Fruit fly (Drosophila melanogaster) whole organism, embryonic: Measurements from ENCODE around the gene par-6.

Experiments
- CG10267 ChIP-seq: fragments of 200-800 bp; sonication (Bioruptor generic); optimal IDR thresholded peaks from 2 replicates; lab custom pipeline; 2018; ENCODE audit warnings: missing biosample characterization, mild to moderate bottlenecking, missing genetic modification characterization, moderate library complexity
- CG10543 ChIP-seq: fragments of 200-800 bp; sonication (Bioruptor generic); optimal IDR thresholded peaks from 3 replicates; lab custom pipeline; 2017; ENCODE audit warnings: missing biosample characterization, mild to moderate bottlenecking, missing genetic modification characterization, moderate library complexity
- CG14667 ChIP-seq: fragments of 200-800 bp; sonication (Bioruptor generic); IDR thresholded peaks from 2 replicates; pipeline ENCODE4 v1.3.6; 2022; ENCODE audit warnings: missing biosample characterization, missing genetic modification characterization
- CG18599 ChIP-seq: fragments of 200-800 bp; sonication (Bioruptor generic); optimal IDR thresholded peaks from 3 replicates; lab custom pipeline; 2017; ENCODE audit warnings: missing biosample characterization, missing genetic modification characterization, mild to moderate bottlenecking, moderate library complexity, missing genetic modification reagents
- CG18619 ChIP-seq: fragments of 200-800 bp; sonication (Bioruptor generic); optimal IDR thresholded peaks from 3 replicates; lab custom pipeline; 2017; ENCODE audit warnings: missing biosample characterization, mild to moderate bottlenecking, missing genetic modification characterization
- CG2889 ChIP-seq: fragments of 200-800 bp; sonication (Bioruptor generic); IDR thresholded peaks from 3 replicates; pipeline ENCODE4 v1.3.6; 2022; ENCODE audit warnings: missing biosample characterization, missing genetic modification characterization
- CG31441 ChIP-seq: fragments of 200-800 bp; sonication (Bioruptor generic); IDR thresholded peaks from 2 replicates; pipeline ENCODE4 v1.3.6; 2022; ENCODE audit warnings: missing biosample characterization, missing genetic modification characterization
- CG33557 ChIP-seq: fragments of 200-800 bp; sonication (Bioruptor generic); optimal IDR thresholded peaks from 2 replicates; lab custom pipeline; 2019; ENCODE audit warnings: missing biosample characterization, mild to moderate bottlenecking, missing genetic modification characterization, moderate library complexity
- CG4282 ChIP-seq: fragments of 200-800 bp; sonication (Bioruptor generic); optimal IDR thresholded peaks from 2 replicates; lab custom pipeline; 2016; ENCODE audit warnings: missing biosample characterization, missing genetic modification characterization
- CG6254 ChIP-seq: fragments of 200-800 bp; sonication (Bioruptor generic); optimal IDR thresholded peaks from 3 replicates; lab custom pipeline; 2017; ENCODE audit warnings: mild to moderate bottlenecking, missing biosample characterization, missing genetic modification reagents, missing genetic modification characterization
- CG6654 ChIP-seq: fragments of 200-800 bp; sonication (Bioruptor generic); optimal IDR thresholded peaks from 2 replicates; lab custom pipeline; 2017; ENCODE audit warnings: missing biosample characterization, mild to moderate bottlenecking, missing genetic modification characterization
- CG6854 ChIP-seq: fragments of 200-800 bp; sonication (Bioruptor generic); optimal IDR thresholded peaks from 3 replicates; lab custom pipeline; 2017; ENCODE audit warnings: missing biosample characterization, mild to moderate bottlenecking, missing genetic modification characterization
- CG7786 ChIP-seq: fragments of 200-800 bp; sonication (Bioruptor generic); optimal IDR thresholded peaks from 2 replicates; lab custom pipeline; 2016; ENCODE audit warnings: missing biosample characterization, missing genetic modification characterization
- CHES-1-like ChIP-seq: fragments of 200-800 bp; sonication (Bioruptor generic); optimal IDR thresholded peaks from 2 replicates; lab custom pipeline; 2016; ENCODE audit warnings: missing biosample characterization, missing genetic modification characterization
- Camta ChIP-seq: fragments of 200-800 bp; sonication (Bioruptor generic); optimal IDR thresholded peaks from 2 replicates; lab custom pipeline; 2016; ENCODE audit warnings: missing biosample characterization, missing genetic modification characterization
- CkIIα-i1 ChIP-seq: fragments of 200-800 bp; sonication (Bioruptor generic); IDR thresholded peaks from 2 replicates; pipeline ENCODE4 v1.3.6; 2022; ENCODE audit warnings: missing biosample characterization, missing genetic modification characterization
- D ChIP-seq, 2 experiments: fragments of 200-800 bp in 1 of 2; fragments of >200 bp in 1 of 2; sonication (Bioruptor generic) in 1 of 2; optimal IDR thresholded peaks; 2 replicates in 1 of 2; 3 replicates in 1 of 2; lab custom pipeline; 2017; ENCODE audit warnings: mild to moderate bottlenecking in 1 of 2, missing biosample characterization in 1 of 2, missing genetic modification characterization in 1 of 2, missing genetic modification reagents in 1 of 2
- Deaf1 ChIP-seq: fragments of 200-800 bp; optimal IDR thresholded peaks from 3 replicates; lab custom pipeline; 2019; ENCODE audit warnings: missing biosample characterization, mild to moderate bottlenecking, missing genetic modification characterization, moderate library complexity
- E2f2 ChIP-seq: fragments of 200-800 bp; sonication (Bioruptor generic); IDR thresholded peaks from 2 replicates; pipeline ENCODE4 v1.3.6; 2022; ENCODE audit warnings: missing biosample characterization, missing genetic modification characterization
- GATAe ChIP-seq: fragments of 200-800 bp; sonication (Bioruptor generic); conservative IDR thresholded peaks from 2 replicates; pipeline ENCODE4 v1.3.6; 2022; ENCODE audit warnings: missing biosample characterization, missing genetic modification characterization
- HHEX ChIP-seq: fragments of 200-800 bp; sonication (Bioruptor generic); optimal IDR thresholded peaks from 3 replicates; lab custom pipeline; 2017; ENCODE audit warnings: missing biosample characterization, mild to moderate bottlenecking, missing genetic modification characterization, missing genetic modification reagents
- Lhr ChIP-seq: fragments of 200-800 bp; sonication (Bioruptor generic); optimal IDR thresholded peaks from 3 replicates; lab custom pipeline; 2017; ENCODE audit warnings: mild to moderate bottlenecking, missing biosample characterization, missing genetic modification reagents, missing genetic modification characterization
- Lim3 ChIP-seq: fragments of 200-800 bp; sonication (Bioruptor generic); IDR thresholded peaks from 2 replicates; pipeline ENCODE4 v1.3.6; 2022; ENCODE audit warnings: missing biosample characterization, missing genetic modification characterization
- Nf-YC ChIP-seq: fragments of 200-800 bp; optimal IDR thresholded peaks from 3 replicates; lab custom pipeline; 2019; ENCODE audit warnings: missing biosample characterization, mild to moderate bottlenecking, missing genetic modification characterization, moderate library complexity
- NfI ChIP-seq: fragments of 200-800 bp; sonication (Bioruptor generic); optimal IDR thresholded peaks from 3 replicates; lab custom pipeline; 2018; ENCODE audit warnings: missing biosample characterization, mild to moderate bottlenecking, missing genetic modification characterization, moderate library complexity
- Oaz ChIP-seq: fragments of 200-800 bp; sonication (Bioruptor generic); IDR thresholded peaks from 2 replicates; pipeline ENCODE4 v1.3.6; 2022; ENCODE audit warnings: missing biosample characterization, missing genetic modification characterization
- Six4 ChIP-seq: fragments of 200-800 bp; sonication (Bioruptor generic); optimal IDR thresholded peaks from 2 replicates; lab custom pipeline; 2016; ENCODE audit warnings: missing biosample characterization, missing genetic modification characterization
- bbx ChIP-seq: fragments of 200-800 bp; sonication (Bioruptor generic); IDR thresholded peaks from 2 replicates; pipeline ENCODE4 v1.3.6; 2022; ENCODE audit warnings: missing biosample characterization, missing genetic modification characterization; ENCODE audit not compliant: partially characterized antibody
- cg ChIP-seq: fragments of 200-800 bp; sonication (Bioruptor generic); optimal IDR thresholded peaks from 3 replicates; lab custom pipeline; 2019; ENCODE audit warnings: missing biosample characterization, mild to moderate bottlenecking, missing genetic modification characterization, moderate library complexity
- dm ChIP-seq: fragments of 200-800 bp; sonication (Bioruptor generic); optimal IDR thresholded peaks from 3 replicates; lab custom pipeline; 2016; ENCODE audit warnings: missing biosample characterization, missing genetic modification characterization
- eve ChIP-seq, 2 experiments: fragments of >200 bp; optimal IDR thresholded peaks; 2 replicates each; lab custom pipeline; 2017; ENCODE audit warnings: missing biosample characterization in 2 of 2, missing genetic modification characterization in 2 of 2
- fd96Cb ChIP-seq: fragments of 200-800 bp; sonication (Bioruptor generic); optimal IDR thresholded peaks from 2 replicates; lab custom pipeline; 2018; ENCODE audit warnings: missing biosample characterization, mild to moderate bottlenecking, missing genetic modification characterization, moderate library complexity
- fu2 ChIP-seq: fragments of 200-800 bp; sonication (Bioruptor generic); optimal IDR thresholded peaks from 2 replicates; lab custom pipeline; 2016; ENCODE audit warnings: missing biosample characterization, missing genetic modification characterization
- gem ChIP-seq: fragments of 200-800 bp; sonication (Bioruptor generic); optimal IDR thresholded peaks from 2 replicates; lab custom pipeline; 2019; ENCODE audit warnings: missing biosample characterization, mild to moderate bottlenecking, missing genetic modification characterization, moderate library complexity
- gt ChIP-seq: fragments of 200-800 bp; sonication (Bioruptor generic); IDR thresholded peaks from 2 replicates; pipeline ENCODE4 v1.3.6; 2022; ENCODE audit warnings: missing biosample characterization, missing genetic modification characterization
- hth ChIP-seq: fragments of >200 bp; optimal IDR thresholded peaks from 2 replicates; lab custom pipeline; 2017; ENCODE audit warnings: inconsistent platforms
- klu ChIP-seq: fragments of 200-800 bp; sonication (Bioruptor generic); IDR thresholded peaks from 2 replicates; pipeline ENCODE4 v1.3.6; 2022; ENCODE audit warnings: missing biosample characterization, missing genetic modification characterization
- knrl ChIP-seq: fragments of 200-800 bp; sonication (Bioruptor generic); IDR thresholded peaks from 3 replicates; pipeline ENCODE4 v1.3.6; 2022; ENCODE audit warnings: missing biosample characterization, missing genetic modification characterization; ENCODE audit not compliant: partially characterized antibody
- lab ChIP-seq: fragments of 200-800 bp; sonication (Bioruptor generic); optimal IDR thresholded peaks from 3 replicates; lab custom pipeline; 2017; ENCODE audit warnings: missing biosample characterization, missing genetic modification characterization, mild to moderate bottlenecking, moderate library complexity, missing genetic modification reagents
- luna ChIP-seq: fragments of 200-800 bp; sonication (Bioruptor generic); optimal IDR thresholded peaks from 2 replicates; lab custom pipeline; 2016; ENCODE audit warnings: missing biosample characterization, missing genetic modification characterization
- mam ChIP-seq: fragments of 200-800 bp; sonication (Bioruptor generic); optimal IDR thresholded peaks from 3 replicates; lab custom pipeline; 2016; ENCODE audit warnings: missing biosample characterization, missing genetic modification characterization
- pan ChIP-seq, 4 experiments: fragments of >200 bp in 3 of 4; fragments of 200-800 bp in 1 of 4; sonication (Bioruptor generic) in 1 of 4; optimal IDR thresholded peaks in 3 of 4; IDR thresholded peaks in 1 of 4; 2 replicates each; pipeline versions ENCODE4 v1.3.6 to Lab custom; 2017 to 2022; ENCODE audit warnings: missing biosample characterization in 2 of 4, missing genetic modification characterization in 2 of 4, mixed read lengths in 1 of 4
- ro ChIP-seq: fragments of 200-800 bp; sonication (Bioruptor generic); IDR thresholded peaks from 2 replicates; pipeline ENCODE4 v1.3.6; 2022; ENCODE audit warnings: missing biosample characterization, missing genetic modification characterization
- row ChIP-seq: fragments of 200-800 bp; sonication (Bioruptor generic); IDR thresholded peaks from 3 replicates; pipeline ENCODE4 v1.3.6; 2022; ENCODE audit warnings: missing biosample characterization, missing genetic modification characterization
- run ChIP-seq: fragments of 200-800 bp; sonication (Bioruptor generic); optimal IDR thresholded peaks from 3 replicates; lab custom pipeline; 2018; ENCODE audit warnings: missing biosample characterization, mild to moderate bottlenecking, missing genetic modification characterization
- sc ChIP-seq, 3 experiments: fragments of >200 bp in 2 of 3; fragments of 200-800 bp in 1 of 3; sonication (Bioruptor generic) in 1 of 3; optimal IDR thresholded peaks; 2 replicates in 2 of 3; 3 replicates in 1 of 3; lab custom pipeline; 2017; ENCODE audit warnings: mild to moderate bottlenecking in 1 of 3, missing biosample characterization in 1 of 3, missing genetic modification characterization in 1 of 3, missing genetic modification reagents in 1 of 3
- sd ChIP-seq: fragments of 200-800 bp; sonication (Bioruptor generic); optimal IDR thresholded peaks from 3 replicates; lab custom pipeline; 2018; ENCODE audit warnings: missing biosample characterization, mild to moderate bottlenecking, missing genetic modification characterization, moderate library complexity
- wdn ChIP-seq: fragments of 200-800 bp; sonication (Bioruptor generic); IDR thresholded peaks from 2 replicates; pipeline ENCODE4 v1.3.6; 2022; ENCODE audit warnings: missing biosample characterization, missing genetic modification characterization

par-6 gene

DNA sequence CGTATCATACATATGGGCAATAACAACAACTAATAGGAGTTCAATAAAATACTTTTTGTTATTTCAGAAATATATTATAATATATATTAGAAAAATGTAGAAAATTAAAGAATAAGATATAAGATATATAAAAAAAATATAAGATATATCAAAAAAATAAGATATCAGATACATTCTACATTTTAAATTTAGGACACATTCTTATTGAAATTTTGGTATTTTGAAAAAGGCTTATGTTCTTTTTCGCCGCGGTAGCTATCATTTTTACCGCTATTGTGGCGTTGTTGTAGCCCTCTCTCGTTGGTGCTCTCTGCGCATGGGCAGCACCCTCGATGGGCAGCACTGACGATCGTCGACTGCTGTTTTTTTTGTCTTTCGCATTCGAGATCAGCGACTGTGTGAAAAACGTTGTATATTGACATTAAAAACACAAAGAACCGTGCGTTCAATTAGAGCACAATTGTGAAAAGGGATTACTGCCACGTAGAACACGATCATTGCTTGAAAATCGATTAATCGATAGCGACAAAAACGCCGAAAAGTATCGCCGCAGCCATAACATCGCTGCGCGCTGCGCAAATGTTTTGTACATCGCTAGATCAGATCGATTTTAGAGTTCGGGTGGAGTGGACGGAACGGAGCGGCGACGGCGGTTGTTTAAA is 34.8 kb downstream of the par-6 start (continued):
- TF ChIP-seq Lim3 (GFP tag; lab: Robert Waterston, UW): no peak
- TF ChIP-seq fu2 (GFP tag; lab: Kevin White, UChicago): no peak
- TF ChIP-seq dm (GFP tag; lab: Kevin White, UChicago): peak; percentile 51
- no peak for TF ChIP-seq wdn (GFP tag; lab: Robert Waterston, UW)
- no peak for TF ChIP-seq cg (GFP tag; lab: Kevin White, UChicago)
- peak; percentile 20 for TF ChIP-seq CG33557 (GFP tag; lab: Kevin White, UChicago)
- peak; percentile 34 for TF ChIP-seq fd96Cb (tag; lab: Kevin White, UChicago)
- TF ChIP-seq klu (GFP tag; lab: Robert Waterston, UW): no peak
- peak; percentile 73 for TF ChIP-seq CG10267
- no peak for TF ChIP-seq CG4282
- TF ChIP-seq hth: no peak
- TF ChIP-seq ro (GFP tag; lab: Robert Waterston, UW): no peak
- peak; percentile 59 for TF ChIP-seq CG18619 (GFP tag; lab: Kevin White, UChicago)
- peak; percentile 28 for TF ChIP-seq mam (GFP tag; lab: Kevin White, UChicago)
- TF ChIP-seq Deaf1: peak; percentile 48
- no peak for TF ChIP-seq gt (GFP tag; lab: Robert Waterston, UW)
- TF ChIP-seq CG2889: no peak
- no peak for TF ChIP-seq sc (optimal IDR thresholded peaks at IDR 0.05; lab: Kevin White, UChicago)
- TF ChIP-seq sc (GFP tag; optimal IDR thresholded peaks at IDR 0.05; lab: Kevin White, UChicago): no peak
- TF ChIP-seq CkIIα-i1 (GFP tag; lab: Robert Waterston, UW): no peak
- TF ChIP-seq bbx (GFP tag; lab: Robert Waterston, UW): peak; percentile 95
- TF ChIP-seq luna (GFP tag; lab: Kevin White, UChicago): no peak
- TF ChIP-seq CG7786 (GFP tag; lab: Kevin White, UChicago): no peak
- no peak for TF ChIP-seq eve (GFP tag; optimal IDR thresholded peaks at IDR 0.05; lab: Kevin White, UChicago)
- peak; percentile 72 for TF ChIP-seq lab
- TF ChIP-seq CG6854 (GFP tag; lab: Kevin White, UChicago): peak; percentile 6
- peak; percentile 13 for TF ChIP-seq Lhr
- no peak for TF ChIP-seq CG14667
- no peak for TF ChIP-seq pan (optimal IDR thresholded peaks at IDR 0.05; lab: Kevin White, UChicago)
- peak in 1 of 2 experiments; percentile 61 for TF ChIP-seq pan (GFP tag; optimal IDR thresholded peaks at IDR 0.05 in 1 of 2, IDR thresholded peaks at IDR 0.05 in 1 of 2)
- TF ChIP-seq CG6654 (GFP tag; lab: Kevin White, UChicago): no peak
- TF ChIP-seq CG31441 (GFP tag; lab: Robert Waterston, UW): peak; percentile 75
- no peak for TF ChIP-seq sd (tag; lab: Kevin White, UChicago)
- TF ChIP-seq NfI (GFP tag; lab: Kevin White, UChicago): peak; percentile 37
- no peak for TF ChIP-seq GATAe
- TF ChIP-seq E2f2 (GFP tag; lab: Robert Waterston, UW): peak; percentile 67
- TF ChIP-seq Oaz (GFP tag; lab: Robert Waterston, UW): no peak
- TF ChIP-seq CG6254 (GFP tag; lab: Kevin White, UChicago): peak; percentile 66
- TF ChIP-seq Six4 (GFP tag; lab: Kevin White, UChicago): peak; percentile 33
- TF ChIP-seq CG18599 (GFP tag; lab: Kevin White, UChicago): peak; percentile 66
- TF ChIP-seq Camta (GFP tag; lab: Kevin White, UChicago): no peak
- TF ChIP-seq row (GFP tag; lab: Robert Waterston, UW): peak; percentile 74
- peak; percentile 93 for TF ChIP-seq knrl (GFP tag; lab: Robert Waterston, UW)
- peak; percentile 21 for TF ChIP-seq CG10543 (GFP tag; lab: Kevin White, UChicago)
- peak; percentile 81 for TF ChIP-seq gem (tag; lab: Kevin White, UChicago)
- TF ChIP-seq run: peak; percentile 20
- peak; percentile 11 for TF ChIP-seq Nf-YC
- peak; percentile 67 for TF ChIP-seq D (optimal IDR thresholded peaks at IDR 0.05; lab: Kevin White, UChicago)
- peak; percentile 53 for TF ChIP-seq D (GFP tag; optimal IDR thresholded peaks at IDR 0.05; lab: Kevin White, UChicago)
- TF ChIP-seq HHEX (GFP tag; lab: Kevin White, UChicago): peak; percentile 47
- peak; percentile 37 for TF ChIP-seq CHES-1-like (GFP tag; lab: Kevin White, UChicago)
